Fruit fly (Drosophila melanogaster): ENCODE data around the gene ppk28.

dm6 chrX:16814351-16814750, 8.5 kb downstream of the ppk28 start:
- TF ChIP-seq CTCF (optimal IDR thresholded peaks at IDR 0.05) (no peak), CG8478 (optimal IDR thresholded peaks at IDR 0.05) (no peak)
